Worm (Caenorhabditis elegans): ENCODE measurements around the gene oef-1.

DNA sequence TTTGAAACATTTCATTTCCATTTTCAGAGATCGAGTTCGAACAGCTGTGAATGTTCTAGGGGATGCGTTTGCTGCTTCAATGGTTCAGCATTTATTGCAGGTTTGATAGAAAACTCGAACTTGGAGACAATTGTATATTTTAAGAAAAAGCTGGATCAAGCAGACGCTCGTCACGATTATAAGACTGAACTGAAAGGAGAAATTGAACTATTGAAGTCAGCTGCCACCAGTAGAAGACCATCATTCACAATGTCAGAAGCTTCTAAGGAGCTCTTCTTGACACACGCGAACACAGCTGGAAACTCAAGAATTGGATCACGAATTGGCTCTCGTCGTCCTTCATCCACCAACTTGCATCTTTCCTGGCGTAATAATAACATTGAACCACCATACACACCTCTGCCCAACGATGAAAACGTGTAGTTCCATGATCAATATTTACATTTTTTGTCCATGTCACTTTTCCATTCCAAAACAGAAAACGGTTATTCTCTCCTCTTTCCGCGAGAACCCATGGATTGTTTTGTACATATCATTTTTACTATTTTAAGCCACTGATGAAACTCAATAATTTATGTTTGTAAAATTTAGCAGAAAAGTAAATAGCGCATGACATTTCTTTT is 42.2 kb upstream of the oef-1 start:
- no peak for TF ChIP-seq blmp-1 (tag; optimal IDR thresholded peaks at IDR 0.05)
- no peak for TF ChIP-seq mep-1 (tag; optimal IDR thresholded peaks at IDR 0.05)
- TF ChIP-seq lsy-2 (tag; optimal IDR thresholded peaks at IDR 0.05) = no peak
- no peak for TF ChIP-seq lin-13 (tag; optimal IDR thresholded peaks at IDR 0.05)
- no peak for TF ChIP-seq unc-39 (tag; optimal IDR thresholded peaks at IDR 0.05)
- TF ChIP-seq bed-3 (GFP tag; optimal IDR thresholded peaks at IDR 0.05) = no peak
- TF ChIP-seq unc-62 (GFP tag; optimal IDR thresholded peaks at IDR 0.05) = no peak
- TF ChIP-seq elt-3 (tag; optimal IDR thresholded peaks at IDR 0.05) = no peak
- TF ChIP-seq sptf-1 (tag; optimal IDR thresholded peaks at IDR 0.05) = no peak

All from whole organism, mixed stage, embryonic.